Fruit fly (Drosophila melanogaster): ENCODE data around the gene dpr5.

dpr5 gene

DNA sequence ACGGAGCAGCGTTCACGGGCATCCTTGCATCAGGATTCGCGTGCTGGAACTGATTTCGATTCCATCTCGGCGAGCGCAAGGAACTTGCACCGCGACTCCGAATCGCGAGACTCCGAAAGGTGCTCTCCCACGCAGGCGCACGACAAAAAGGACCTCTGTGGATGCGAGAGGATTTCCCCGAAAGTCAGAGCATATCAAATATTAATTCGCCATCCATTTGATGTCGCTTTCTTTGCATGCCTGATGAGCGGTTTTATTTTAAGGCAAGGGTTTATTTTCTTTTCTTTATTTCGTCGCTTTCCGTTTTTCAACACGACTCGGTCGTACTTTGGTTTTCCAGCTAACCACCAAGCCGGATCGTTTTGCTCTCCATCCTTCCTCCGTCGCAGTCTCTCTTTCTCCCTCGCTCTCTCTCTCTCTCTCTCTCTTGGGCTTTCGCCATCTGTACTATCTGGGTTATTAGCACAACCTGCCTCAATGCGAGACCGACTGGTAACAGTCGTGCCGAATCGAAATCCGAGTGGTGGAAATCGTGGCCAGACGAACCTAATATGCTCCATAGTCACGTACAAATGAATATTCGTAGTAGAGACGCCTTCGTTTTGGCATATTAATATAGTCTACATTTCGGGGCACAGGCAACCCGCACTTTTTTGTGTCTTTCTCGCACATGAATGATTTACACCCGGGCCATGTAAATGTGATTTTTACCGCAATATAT is 43.3 kb downstream of the dpr5 start, which contains the start of gene dpr4:
Gene dpr4, minus strand, starts transcription at position 51 of the 721 bp plus-strand sequence.
- TF ChIP-seq CG8478 (optimal IDR thresholded peaks at IDR 0.05) = no peak
- no peak for TF ChIP-seq CTCF (optimal IDR thresholded peaks at IDR 0.05)

DNA sequence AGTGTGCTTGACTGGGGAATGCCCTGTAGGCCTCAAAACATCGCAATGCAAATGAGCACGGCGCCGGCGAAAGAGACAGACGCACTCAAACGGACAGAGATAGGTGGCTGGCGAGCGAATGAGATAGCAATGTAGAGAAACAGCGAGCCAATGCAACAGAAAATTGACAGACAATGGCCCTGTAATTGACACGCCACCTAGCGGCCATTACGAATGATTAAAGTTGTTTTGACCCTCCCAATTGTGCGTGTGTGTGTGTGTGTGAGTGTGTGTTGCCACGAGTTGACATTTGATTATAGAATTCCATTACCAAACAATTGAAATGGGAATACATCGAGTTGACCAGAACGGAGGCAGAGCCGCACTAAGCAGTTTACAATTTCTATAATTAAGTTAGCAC is 44.4 kb downstream of the dpr5 start:
- TF ChIP-seq CTCF (optimal IDR thresholded peaks at IDR 0.05) (peak; percentile 72 to 79), CG8478 (optimal IDR thresholded peaks at IDR 0.05) (no peak)

DNA sequence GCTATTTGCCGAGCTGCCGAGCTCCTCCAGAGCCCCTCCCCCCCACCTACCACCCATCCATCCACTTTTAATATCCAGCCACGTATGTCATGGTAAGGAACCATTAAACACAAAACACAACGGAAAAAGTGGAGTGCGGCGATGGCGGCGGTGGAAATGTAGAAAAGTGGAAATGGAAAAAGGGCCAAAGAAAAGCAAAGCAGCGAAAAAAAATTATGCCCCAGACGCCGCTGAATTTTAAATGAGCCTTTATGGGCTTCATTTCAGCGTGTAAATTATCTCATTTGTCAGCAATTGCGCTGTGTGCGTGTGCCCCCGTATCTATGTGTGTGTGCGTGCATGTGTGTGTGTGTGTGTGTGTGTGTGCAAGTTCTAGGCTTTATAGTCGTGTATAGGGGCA is 51.3 kb downstream of the dpr5 start:
- TF ChIP-seq CG8478 (optimal IDR thresholded peaks at IDR 0.05) = no peak
- TF ChIP-seq CTCF (optimal IDR thresholded peaks at IDR 0.05) = no peak

DNA sequence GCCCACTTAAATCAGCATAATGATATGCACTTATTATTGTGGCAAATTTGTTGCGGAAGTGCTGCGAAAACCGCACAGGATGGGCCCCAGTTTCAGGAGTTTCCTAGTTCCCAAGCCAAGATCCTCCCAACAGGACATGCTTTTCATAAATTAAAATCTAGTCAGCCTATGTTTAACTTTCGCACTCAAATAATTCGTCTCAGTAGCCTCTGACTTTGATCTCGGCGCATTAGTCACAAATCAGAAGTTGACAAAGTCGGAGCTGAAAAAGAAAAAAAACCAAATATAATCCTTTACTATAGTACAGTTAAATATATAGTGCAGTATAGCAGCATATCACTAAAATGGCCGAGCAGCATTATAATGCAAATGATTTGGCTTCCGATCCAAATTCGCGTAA is 54.1 kb downstream of the dpr5 start, which contains the start of gene CG14708:
Gene CG14708, plus strand, starts transcription at position 301 of the 400 bp plus-strand sequence.
- TF ChIP-seq CTCF (optimal IDR thresholded peaks at IDR 0.05) (no peak), CG8478 (optimal IDR thresholded peaks at IDR 0.05) (no peak)

DNA sequence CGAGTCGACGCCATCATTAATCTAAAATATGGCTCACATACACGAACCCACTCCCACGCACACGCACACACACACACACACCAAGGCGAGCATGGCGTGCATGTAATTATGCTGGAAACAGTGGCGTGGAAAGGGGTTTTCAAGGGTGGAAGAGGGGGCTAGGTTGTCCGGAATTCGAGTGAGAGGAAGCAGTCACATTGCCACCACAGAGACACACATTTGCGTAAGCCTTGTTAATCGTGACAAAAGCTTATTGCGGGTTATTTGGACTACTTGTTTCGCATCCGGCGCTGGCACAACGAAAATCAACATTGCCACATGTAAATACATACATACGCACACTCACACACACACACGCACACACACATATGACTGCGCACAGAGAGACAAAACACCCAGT is 55.2 kb downstream of the dpr5 start:
- TF ChIP-seq CTCF (optimal IDR thresholded peaks at IDR 0.05) = no peak
